Fruit fly (Drosophila melanogaster) whole organism, embryonic: ENCODE results near the gene Mrp5.

ENCODE experiments used
- ATbp ChIP-seq: fragments of 200-800 bp; sonication (Bioruptor generic); optimal IDR thresholded peaks from 2 replicates; lab custom pipeline; 2017; ENCODE audit warnings: missing biosample characterization, mild to moderate bottlenecking, missing genetic modification characterization, missing genetic modification reagents
- Ada2b ChIP-seq: fragments of 200-800 bp; sonication (Bioruptor generic); IDR thresholded peaks from 2 replicates; pipeline ENCODE4 v1.3.6; 2022; ENCODE audit warnings: missing biosample characterization, missing genetic modification characterization
- Awh ChIP-seq: fragments of 200-800 bp; sonication (Bioruptor generic); IDR thresholded peaks from 2 replicates; pipeline ENCODE4, ENCODE4 v1.3.6; 2022; ENCODE audit warnings: missing biosample characterization, missing genetic modification characterization
- Blimp-1 ChIP-seq: fragments of 200-800 bp; sonication (Bioruptor generic); optimal IDR thresholded peaks from 3 replicates; lab custom pipeline; 2018; ENCODE audit warnings: missing biosample characterization, missing genetic modification characterization, mild to moderate bottlenecking, moderate library complexity, missing genetic modification reagents
- CG10654 ChIP-seq: fragments of 200-800 bp; sonication (Bioruptor generic); optimal IDR thresholded peaks from 2 replicates; lab custom pipeline; 2016; ENCODE audit warnings: missing biosample characterization, missing genetic modification characterization
- CG10979 ChIP-seq: fragments of 200-800 bp; sonication (Bioruptor generic); optimal IDR thresholded peaks from 2 replicates; lab custom pipeline; 2018; ENCODE audit warnings: missing biosample characterization, mild to moderate bottlenecking, missing genetic modification characterization, moderate library complexity
- CG12104 ChIP-seq: fragments of 200-800 bp; sonication (Bioruptor generic); optimal IDR thresholded peaks from 3 replicates; lab custom pipeline; 2016; ENCODE audit warnings: missing biosample characterization, missing genetic modification characterization
- CG12391 ChIP-seq: fragments of 200-800 bp; sonication (Bioruptor generic); optimal IDR thresholded peaks from 3 replicates; lab custom pipeline; 2018; ENCODE audit warnings: missing biosample characterization, mild to moderate bottlenecking, missing genetic modification characterization, moderate library complexity
- CG13424 ChIP-seq: fragments of 200-800 bp; sonication (Bioruptor generic); optimal IDR thresholded peaks from 2 replicates; lab custom pipeline; 2019; ENCODE audit warnings: missing biosample characterization, mild to moderate bottlenecking, missing genetic modification characterization, moderate library complexity
- CG14860 ChIP-seq: fragments of 200-800 bp; sonication (Bioruptor generic); IDR thresholded peaks from 3 replicates; pipeline ENCODE4 v1.3.6; 2022; ENCODE audit warnings: missing biosample characterization, missing genetic modification characterization; ENCODE audit not compliant: partially characterized antibody
- CG14965 ChIP-seq: fragments of 200-800 bp; sonication (Bioruptor generic); optimal IDR thresholded peaks from 2 replicates; lab custom pipeline; 2016; ENCODE audit warnings: missing biosample characterization, missing genetic modification characterization, borderline replicate concordance
- CG15601 ChIP-seq: fragments of 200-800 bp; sonication (Bioruptor generic); optimal IDR thresholded peaks from 3 replicates; lab custom pipeline; 2019; ENCODE audit warnings: missing biosample characterization, mild to moderate bottlenecking, missing genetic modification characterization, moderate library complexity
- CG1603 ChIP-seq: fragments of 200-800 bp; sonication (Bioruptor generic); optimal IDR thresholded peaks from 2 replicates; lab custom pipeline; 2019; ENCODE audit warnings: missing biosample characterization, mild to moderate bottlenecking, missing genetic modification characterization, moderate library complexity
- CG17385 ChIP-seq: fragments of 200-800 bp; sonication (Bioruptor generic); optimal IDR thresholded peaks from 3 replicates; lab custom pipeline; 2018; ENCODE audit warnings: missing biosample characterization, mild to moderate bottlenecking, missing genetic modification characterization
- CG18262 ChIP-seq: fragments of 200-800 bp; optimal IDR thresholded peaks from 3 replicates; lab custom pipeline; 2019; ENCODE audit warnings: missing biosample characterization, mild to moderate bottlenecking, missing genetic modification characterization, moderate library complexity
- CG2202 ChIP-seq: fragments of 200-800 bp; sonication (Bioruptor generic); optimal IDR thresholded peaks from 2 replicates; lab custom pipeline; 2018; ENCODE audit warnings: missing biosample characterization, mild to moderate bottlenecking, missing genetic modification characterization
- CG2678 ChIP-seq: fragments of 200-800 bp; sonication (Bioruptor generic); optimal IDR thresholded peaks from 3 replicates; lab custom pipeline; 2019; ENCODE audit warnings: missing biosample characterization, mild to moderate bottlenecking, missing genetic modification characterization, moderate library complexity
- CG2875 ChIP-seq: fragments of 200-800 bp; sonication (Bioruptor generic); optimal IDR thresholded peaks from 2 replicates; lab custom pipeline; 2017; ENCODE audit warnings: missing biosample characterization, mild to moderate bottlenecking, missing genetic modification characterization, missing genetic modification reagents
- CG32532 ChIP-seq: fragments of 200-800 bp; sonication (Bioruptor generic); IDR thresholded peaks from 2 replicates; pipeline ENCODE4 v1.3.6; 2022; ENCODE audit warnings: missing biosample characterization, missing genetic modification characterization
- CG33557 ChIP-seq: fragments of 200-800 bp; sonication (Bioruptor generic); optimal IDR thresholded peaks from 2 replicates; lab custom pipeline; 2019; ENCODE audit warnings: missing biosample characterization, mild to moderate bottlenecking, missing genetic modification characterization, moderate library complexity
- CG3407 ChIP-seq: fragments of 200-800 bp; sonication (Bioruptor generic); optimal IDR thresholded peaks from 2 replicates; lab custom pipeline; 2018; ENCODE audit warnings: missing biosample characterization, mild to moderate bottlenecking, missing genetic modification characterization
- CG6175 ChIP-seq: fragments of 200-800 bp; sonication (Bioruptor generic); IDR thresholded peaks from 3 replicates; pipeline ENCODE4 v1.3.6; 2022; ENCODE audit warnings: missing biosample characterization, missing genetic modification characterization
- CG6791 ChIP-seq: fragments of 200-800 bp; sonication (Bioruptor generic); IDR thresholded peaks from 3 replicates; pipeline ENCODE4 v1.3.6; 2022; ENCODE audit warnings: missing biosample characterization, missing genetic modification characterization; ENCODE audit not compliant: partially characterized antibody
- CG6813 ChIP-seq: fragments of 200-800 bp; sonication (Bioruptor generic); optimal IDR thresholded peaks from 2 replicates; lab custom pipeline; 2017; ENCODE audit warnings: missing biosample characterization, missing genetic modification characterization, mild to moderate bottlenecking, moderate library complexity, missing genetic modification reagents
- CG8359 ChIP-seq: fragments of 200-800 bp; sonication (Bioruptor generic); optimal IDR thresholded peaks from 2 replicates; lab custom pipeline; 2017; ENCODE audit warnings: missing biosample characterization, mild to moderate bottlenecking, missing genetic modification characterization, borderline replicate concordance
- CG9437 ChIP-seq: fragments of 200-800 bp; sonication (Bioruptor generic); optimal IDR thresholded peaks from 2 replicates; lab custom pipeline; 2018; ENCODE audit warnings: missing biosample characterization, mild to moderate bottlenecking, missing genetic modification characterization
- D19A ChIP-seq: fragments of 200-800 bp; optimal IDR thresholded peaks from 3 replicates; lab custom pipeline; 2019; ENCODE audit warnings: missing biosample characterization, mild to moderate bottlenecking, missing genetic modification characterization, moderate library complexity
- Doc3 ChIP-seq: fragments of 200-800 bp; sonication (Bioruptor generic); IDR thresholded peaks from 3 replicates; pipeline ENCODE4 v1.3.6; 2022; ENCODE audit warnings: missing biosample characterization, missing genetic modification characterization; ENCODE audit not compliant: partially characterized antibody
- Gsc ChIP-seq: fragments of 200-800 bp; sonication (Bioruptor generic); IDR thresholded peaks from 2 replicates; pipeline ENCODE4 v1.3.6; 2022; ENCODE audit warnings: missing biosample characterization, missing genetic modification characterization
- HLH3B ChIP-seq: fragments of 200-800 bp; sonication (Bioruptor generic); IDR thresholded peaks from 2 replicates; pipeline ENCODE4 v1.3.6; 2022; ENCODE audit warnings: missing biosample characterization, missing genetic modification characterization
- HLH4C ChIP-seq: fragments of 200-800 bp; sonication (Bioruptor generic); IDR thresholded peaks from 3 replicates; pipeline ENCODE4 v1.3.6; 2022; ENCODE audit warnings: missing biosample characterization, missing genetic modification characterization; ENCODE audit not compliant: partially characterized antibody
- MESR4 ChIP-seq: fragments of 200-800 bp; sonication (Bioruptor generic); optimal IDR thresholded peaks from 2 replicates; lab custom pipeline; 2018; ENCODE audit warnings: missing biosample characterization, mild to moderate bottlenecking, missing genetic modification characterization, moderate library complexity
- Myb ChIP-seq: fragments of 200-800 bp; sonication (Bioruptor generic); optimal IDR thresholded peaks from 2 replicates; lab custom pipeline; 2016; ENCODE audit warnings: missing biosample characterization, missing genetic modification characterization
- cg ChIP-seq: fragments of 200-800 bp; sonication (Bioruptor generic); optimal IDR thresholded peaks from 3 replicates; lab custom pipeline; 2019; ENCODE audit warnings: missing biosample characterization, mild to moderate bottlenecking, missing genetic modification characterization, moderate library complexity
- dmrt11E ChIP-seq: fragments of 200-800 bp; sonication (Bioruptor generic); optimal IDR thresholded peaks from 3 replicates; lab custom pipeline; 2018; ENCODE audit warnings: missing biosample characterization, mild to moderate bottlenecking, missing genetic modification characterization, moderate library complexity
- grau ChIP-seq: fragments of 200-800 bp; optimal IDR thresholded peaks from 3 replicates; lab custom pipeline; 2019; ENCODE audit warnings: missing biosample characterization, mild to moderate bottlenecking, missing genetic modification characterization, moderate library complexity
- inv ChIP-seq: fragments of 200-800 bp; sonication (Bioruptor generic); IDR thresholded peaks from 2 replicates; pipeline ENCODE4 v1.3.6; 2022; ENCODE audit warnings: missing biosample characterization, missing genetic modification characterization; ENCODE audit not compliant: partially characterized antibody
- luna ChIP-seq: fragments of 200-800 bp; sonication (Bioruptor generic); optimal IDR thresholded peaks from 2 replicates; lab custom pipeline; 2016; ENCODE audit warnings: missing biosample characterization, missing genetic modification characterization
- nmo ChIP-seq: fragments of 200-800 bp; sonication (Bioruptor generic); optimal IDR thresholded peaks from 2 replicates; lab custom pipeline; 2018; ENCODE audit warnings: missing biosample characterization, mild to moderate bottlenecking, missing genetic modification characterization, moderate library complexity
- onecut ChIP-seq: fragments of 200-800 bp; sonication (Bioruptor generic); IDR thresholded peaks from 2 replicates; pipeline ENCODE4 v1.3.6; 2022; ENCODE audit warnings: missing biosample characterization, missing genetic modification characterization
- repo ChIP-seq: fragments of 200-800 bp; sonication (Bioruptor generic); optimal IDR thresholded peaks from 2 replicates; lab custom pipeline; 2016; ENCODE audit warnings: missing biosample characterization, missing genetic modification characterization
- sc ChIP-seq, 3 experiments: fragments of >200 bp in 2 of 3; fragments of 200-800 bp in 1 of 3; sonication (Bioruptor generic) in 1 of 3; optimal IDR thresholded peaks; 2 replicates in 2 of 3; 3 replicates in 1 of 3; lab custom pipeline; 2017; ENCODE audit warnings: mild to moderate bottlenecking in 1 of 3, missing biosample characterization in 1 of 3, missing genetic modification characterization in 1 of 3, missing genetic modification reagents in 1 of 3
- slou ChIP-seq: fragments of 200-800 bp; sonication (Bioruptor generic); optimal IDR thresholded peaks from 3 replicates; lab custom pipeline; 2016; ENCODE audit warnings: missing biosample characterization, missing genetic modification characterization
- sqz ChIP-seq: fragments of 200-800 bp; sonication (Bioruptor generic); optimal IDR thresholded peaks from 3 replicates; lab custom pipeline; 2018; ENCODE audit warnings: missing biosample characterization, mild to moderate bottlenecking, missing genetic modification characterization
- tap ChIP-seq: fragments of 200-800 bp; optimal IDR thresholded peaks from 3 replicates; lab custom pipeline; 2019; ENCODE audit warnings: missing biosample characterization, mild to moderate bottlenecking, missing genetic modification characterization, moderate library complexity
- trh ChIP-seq: fragments of 200-800 bp; sonication (Bioruptor generic); optimal IDR thresholded peaks from 2 replicates; lab custom pipeline; 2016; ENCODE audit warnings: missing biosample characterization, missing genetic modification characterization
- unpg ChIP-seq: fragments of 200-800 bp; sonication (Bioruptor generic); optimal IDR thresholded peaks from 3 replicates; lab custom pipeline; 2018; ENCODE audit warnings: missing biosample characterization, mild to moderate bottlenecking, missing genetic modification characterization, moderate library complexity
- usp ChIP-seq: fragments of >200 bp; optimal IDR thresholded peaks from 2 replicates; lab custom pipeline; 2017; ENCODE audit warnings: missing biosample characterization, missing genetic modification characterization
- vvl ChIP-seq: fragments of 200-800 bp; sonication (Bioruptor generic); IDR thresholded peaks from 2 replicates; pipeline ENCODE4 v1.3.6; 2022; ENCODE audit warnings: missing biosample characterization, missing genetic modification characterization

The Mrp5 gene

dm6 chr3R:19824480-19824879, 51.0 kb downstream of the Mrp5 start (continued):
- TF ChIP-seq trh (GFP tag; lab: Kevin White, UChicago) (no peak), Blimp-1 (no peak), Myb (GFP tag; lab: Kevin White, UChicago) (no peak), Doc3 (GFP tag; lab: Robert Waterston, UW) (no peak), CG17385 (GFP tag; lab: Kevin White, UChicago) (no peak), HLH4C (GFP tag; lab: Robert Waterston, UW) (no peak), CG32532 (GFP tag; lab: Robert Waterston, UW) (no peak), Awh (GFP tag; lab: Robert Waterston, UW) (no peak), CG10979 (tag; lab: Kevin White, UChicago) (no peak), luna (GFP tag; lab: Kevin White, UChicago) (no peak), nmo (GFP tag; lab: Kevin White, UChicago) (peak; percentile 25), slou (GFP tag; lab: Kevin White, UChicago) (no peak), CG9437 (GFP tag; lab: Kevin White, UChicago) (peak; percentile 22), cg (GFP tag; lab: Kevin White, UChicago) (no peak), repo (GFP tag; lab: Kevin White, UChicago) (no peak), CG2678 (tag; lab: Kevin White, UChicago) (peak; percentile 37), CG14860 (GFP tag; lab: Robert Waterston, UW) (no peak), unpg (GFP tag; lab: Kevin White, UChicago) (peak; percentile 25), CG10654 (no peak), CG12104 (GFP tag; lab: Kevin White, UChicago) (no peak), CG14965 (GFP tag; lab: Kevin White, UChicago) (no peak), CG6175 (GFP tag; lab: Robert Waterston, UW) (no peak), Gsc (GFP tag; lab: Robert Waterston, UW) (no peak), HLH3B (GFP tag; lab: Robert Waterston, UW) (no peak), sqz (GFP tag; lab: Kevin White, UChicago) (no peak), onecut (GFP tag; lab: Robert Waterston, UW) (no peak), CG12391 (tag; lab: Kevin White, UChicago) (peak; percentile 30), vvl (no peak), CG13424 (tag; lab: Kevin White, UChicago) (peak; percentile 40), CG6791 (no peak), usp (GFP tag; lab: Kevin White, UChicago) (no peak), grau (tag; lab: Kevin White, UChicago) (peak; percentile 35), MESR4 (GFP tag; lab: Kevin White, UChicago) (no peak), D19A (tag; lab: Kevin White, UChicago) (peak; percentile 92)
- TF ChIP-seq, all 482 proteins: peak for 38

DNA sequence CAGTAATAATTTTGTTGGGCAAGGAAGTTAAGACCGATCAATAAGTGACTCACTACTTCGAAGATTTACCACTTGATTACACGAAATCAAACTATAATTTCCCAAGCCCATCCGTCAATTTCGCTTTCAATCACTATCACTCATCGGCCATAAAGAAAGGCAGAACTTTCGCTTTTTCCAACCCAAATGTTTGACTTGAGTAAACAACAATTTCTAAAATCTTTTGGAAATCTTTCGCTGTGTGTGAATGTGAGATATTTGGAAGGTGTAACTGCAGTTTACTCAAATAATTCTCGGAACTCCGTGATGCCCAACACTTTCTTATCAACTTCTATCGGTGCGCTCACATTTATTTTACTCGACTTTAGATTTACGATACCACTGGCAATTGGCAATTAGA, 53.3 kb downstream of the Mrp5 start:
- TF ChIP-seq CG2678 (tag; lab: Kevin White, UChicago) (peak; percentile 22), sc (optimal IDR thresholded peaks at IDR 0.05; lab: Kevin White, UChicago) (no peak), sc (GFP tag; optimal IDR thresholded peaks at IDR 0.05; lab: Kevin White, UChicago) (peak; percentile 7), Ada2b (no peak), Gsc (GFP tag; lab: Robert Waterston, UW) (no peak), CG3407 (GFP tag; lab: Kevin White, UChicago) (peak; percentile 19), tap (tag; lab: Kevin White, UChicago) (peak; percentile 11), CG2202 (tag; lab: Kevin White, UChicago) (peak; percentile 17), CG2875 (GFP tag; lab: Kevin White, UChicago) (peak; percentile 9), ATbp (peak; percentile 33), CG33557 (GFP tag; lab: Kevin White, UChicago) (peak; percentile 48), CG1603 (tag; lab: Kevin White, UChicago) (peak; percentile 18), CG8359 (GFP tag; lab: Kevin White, UChicago) (peak; percentile 20), CG15601 (peak; percentile 57), inv (GFP tag; lab: Robert Waterston, UW) (no peak), CG18262 (tag; lab: Kevin White, UChicago) (no peak), dmrt11E (peak; percentile 14), CG6813 (peak; percentile 29)
